Fruit fly (Drosophila melanogaster) whole organism, wandering third instar larva: ENCODE results near the gene eIF2beta.

Experiments used
- Abd-B ChIP-seq: fragments of >200 bp; optimal IDR thresholded peaks from 2 replicates; lab custom pipeline; 2017; ENCODE audit warnings: missing biosample characterization, missing genetic modification characterization
- CG32264 ChIP-seq: fragments of 200-800 bp; sonication (Bioruptor generic); optimal IDR thresholded peaks from 2 replicates; lab custom pipeline; 2016; ENCODE audit warnings: missing biosample characterization, missing genetic modification characterization
- CG9705 ChIP-seq: fragments of 200-800 bp; sonication (Bioruptor generic); optimal IDR thresholded peaks from 2 replicates; lab custom pipeline; 2018; ENCODE audit warnings: missing biosample characterization, mild to moderate bottlenecking, missing genetic modification characterization
- CrebA ChIP-seq: fragments of 200-800 bp; sonication (Bioruptor generic); optimal IDR thresholded peaks from 2 replicates; lab custom pipeline; 2016; ENCODE audit warnings: missing biosample characterization, mild to moderate bottlenecking, missing genetic modification characterization, borderline replicate concordance
- Dfd ChIP-seq: fragments of >200 bp; optimal IDR thresholded peaks from 2 replicates; lab custom pipeline; 2017; ENCODE audit warnings: missing biosample characterization, missing genetic modification characterization
- Dif ChIP-seq: fragments of 200-275, 200-300 bp; sonication (Bioruptor generic); optimal IDR thresholded peaks from 2 replicates; lab custom pipeline; 2018; ENCODE audit warnings: missing biosample characterization, missing genetic modification characterization; ENCODE audit not compliant: partially characterized antibody
- GATAd ChIP-seq: sonication (Bioruptor generic); optimal IDR thresholded peaks from 2 replicates; lab custom pipeline; 2016; ENCODE audit warnings: missing biosample characterization, missing genetic modification characterization
- HLH106 ChIP-seq: fragments of 200-800 bp; optimal IDR thresholded peaks from 3 replicates; lab custom pipeline; 2019; ENCODE audit warnings: missing biosample characterization, mild to moderate bottlenecking, missing genetic modification characterization, moderate library complexity
- Hnf4 ChIP-seq: fragments of 200-800 bp; sonication (Bioruptor generic); optimal IDR thresholded peaks from 2 replicates; lab custom pipeline; 2016; ENCODE audit warnings: missing biosample characterization, mild to moderate bottlenecking, missing genetic modification characterization
- Hr78 ChIP-seq: fragments of >200 bp; optimal IDR thresholded peaks from 2 replicates; lab custom pipeline; 2017; ENCODE audit warnings: missing biosample characterization, missing genetic modification characterization
- Hr83 ChIP-seq: fragments of 200-300 bp; sonication (Bioruptor generic); optimal IDR thresholded peaks from 2 replicates; lab custom pipeline; 2016; ENCODE audit warnings: missing biosample characterization, mild to moderate bottlenecking, missing genetic modification characterization, moderate library complexity; ENCODE audit not compliant: poor library complexity, severe bottlenecking
- Jra ChIP-seq: sonication (Bioruptor generic); optimal IDR thresholded peaks from 2 replicates; lab custom pipeline; 2016; ENCODE audit warnings: missing biosample characterization, missing genetic modification characterization
- Mio ChIP-seq: sonication (Bioruptor generic); optimal IDR thresholded peaks from 2 replicates; lab custom pipeline; 2016; ENCODE audit warnings: missing biosample characterization, missing genetic modification characterization
- Myc ChIP-seq: fragments of >200 bp; optimal IDR thresholded peaks from 2 replicates; lab custom pipeline; 2017
- N ChIP-seq: fragments of >200 bp; optimal IDR thresholded peaks from 2 replicates; lab custom pipeline; 2018; ENCODE audit warnings: missing biosample characterization, missing external identifiers, missing genetic modification characterization
- OdsH ChIP-seq: fragments of 200-800 bp; sonication (Bioruptor generic); optimal IDR thresholded peaks from 2 replicates; lab custom pipeline; 2016; ENCODE audit warnings: missing biosample characterization, mild to moderate bottlenecking, missing genetic modification characterization
- Rel ChIP-seq, 2 experiments: fragments of 200-800 bp; sonication (Bioruptor generic) in 1 of 2; optimal IDR thresholded peaks; 2 replicates in 1 of 2; 3 replicates in 1 of 2; lab custom pipeline; 2016 to 2019; ENCODE audit warnings: mild to moderate bottlenecking in 2 of 2, missing biosample characterization in 2 of 2, missing genetic modification characterization in 2 of 2, moderate library complexity in 1 of 2
- Sp1 ChIP-seq: fragments of 200-800 bp; sonication (Bioruptor generic); optimal IDR thresholded peaks from 3 replicates; lab custom pipeline; 2019; ENCODE audit warnings: missing biosample characterization, mild to moderate bottlenecking, missing genetic modification characterization, moderate library complexity
- Vsx2 ChIP-seq: fragments of 200-300, 225-300 bp; sonication (Bioruptor generic); optimal IDR thresholded peaks from 2 replicates; lab custom pipeline; 2018; ENCODE audit warnings: missing biosample characterization, missing genetic modification characterization; ENCODE audit not compliant: partially characterized antibody
- br ChIP-seq: fragments of 200-800 bp; sonication (Bioruptor generic); optimal IDR thresholded peaks from 2 replicates; lab custom pipeline; 2016; ENCODE audit warnings: missing biosample characterization, missing genetic modification characterization
- brk ChIP-seq: fragments of 200-800 bp; sonication (Bioruptor generic); optimal IDR thresholded peaks from 2 replicates; lab custom pipeline; 2016; ENCODE audit warnings: missing biosample characterization, mild to moderate bottlenecking, missing genetic modification characterization
- dl ChIP-seq, 2 experiments: fragments of 175-275, 200-275 bp in 1 of 2; fragments of 200-275 bp in 1 of 2; sonication (Bioruptor generic); optimal IDR thresholded peaks; lab custom pipeline; 2018; ENCODE audit warnings: mild to moderate bottlenecking in 2 of 2, missing biosample characterization in 2 of 2, missing genetic modification characterization in 2 of 2, moderate library complexity in 2 of 2; ENCODE audit not compliant: partially characterized antibody in 2 of 2, insufficient read depth in 1 of 2
- dmrt93B ChIP-seq: fragments of 200-800 bp; sonication (Bioruptor generic); optimal IDR thresholded peaks from 2 replicates; lab custom pipeline; 2018; ENCODE audit warnings: missing biosample characterization, mild to moderate bottlenecking, missing genetic modification characterization
- dsf ChIP-seq: sonication (Bioruptor generic); optimal IDR thresholded peaks from 2 replicates; lab custom pipeline; 2016; ENCODE audit warnings: missing biosample characterization, missing genetic modification characterization, borderline replicate concordance
- ey ChIP-seq: fragments of 200-800 bp; sonication (Bioruptor generic); optimal IDR thresholded peaks from 2 replicates; lab custom pipeline; 2016; ENCODE audit warnings: missing biosample characterization, missing genetic modification characterization
- foxo ChIP-seq, 2 experiments: fragments of 200-800 bp; sonication (Bioruptor generic); optimal IDR thresholded peaks; 2 replicates in 1 of 2; 3 replicates in 1 of 2; lab custom pipeline; 2016 to 2017; ENCODE audit warnings: missing biosample characterization in 2 of 2, missing genetic modification characterization in 2 of 2
- fru ChIP-seq: fragments of 200-800 bp; sonication (Bioruptor generic); optimal IDR thresholded peaks from 3 replicates; lab custom pipeline; 2016; ENCODE audit warnings: missing biosample characterization, mild to moderate bottlenecking, missing genetic modification characterization
- h ChIP-seq: fragments of 200-800 bp; sonication (Bioruptor generic); optimal IDR thresholded peaks from 3 replicates; lab custom pipeline; 2016; ENCODE audit warnings: missing biosample characterization, mild to moderate bottlenecking, missing genetic modification characterization
- jim ChIP-seq: fragments of 175-275, 200-325 bp; sonication (Bioruptor generic); optimal IDR thresholded peaks from 2 replicates; lab custom pipeline; 2016; ENCODE audit warnings: missing biosample characterization, mild to moderate bottlenecking, missing genetic modification characterization
- lola ChIP-seq: fragments of >200 bp; optimal IDR thresholded peaks from 2 replicates; lab custom pipeline; 2017; ENCODE audit warnings: missing biosample characterization, missing genetic modification characterization
- pan ChIP-seq: fragments of >200 bp; optimal IDR thresholded peaks from 2 replicates; lab custom pipeline; 2017
- psq ChIP-seq: fragments of 200-800 bp; sonication (Bioruptor generic); optimal IDR thresholded peaks from 3 replicates; lab custom pipeline; 2017; ENCODE audit warnings: missing biosample characterization, mild to moderate bottlenecking, missing genetic modification characterization, moderate library complexity
- rgr ChIP-seq: fragments of 200-800 bp; sonication (Bioruptor generic); optimal IDR thresholded peaks from 3 replicates; lab custom pipeline; 2016; ENCODE audit warnings: missing biosample characterization, mild to moderate bottlenecking, missing genetic modification characterization
- sage ChIP-seq: fragments of 200-800 bp; sonication (Bioruptor generic); optimal IDR thresholded peaks from 2 replicates; lab custom pipeline; 2016; ENCODE audit warnings: missing biosample characterization, mild to moderate bottlenecking, missing genetic modification characterization
- sv ChIP-seq: fragments of 200-800 bp; sonication (Bioruptor generic); optimal IDR thresholded peaks from 3 replicates; lab custom pipeline; 2016; ENCODE audit warnings: missing biosample characterization, missing genetic modification characterization
- tai ChIP-seq: sonication (Bioruptor generic); optimal IDR thresholded peaks from 2 replicates; lab custom pipeline; 2016; ENCODE audit warnings: missing biosample characterization, missing genetic modification characterization
- usp ChIP-seq: fragments of >200 bp; optimal IDR thresholded peaks from 2 replicates; lab custom pipeline; 2017; ENCODE audit warnings: missing biosample characterization, missing genetic modification characterization
- woc ChIP-seq: sonication (Bioruptor generic); optimal IDR thresholded peaks from 2 replicates; lab custom pipeline; 2016; ENCODE audit warnings: missing biosample characterization, mild to moderate bottlenecking, missing genetic modification characterization

eIF2beta gene

DNA sequence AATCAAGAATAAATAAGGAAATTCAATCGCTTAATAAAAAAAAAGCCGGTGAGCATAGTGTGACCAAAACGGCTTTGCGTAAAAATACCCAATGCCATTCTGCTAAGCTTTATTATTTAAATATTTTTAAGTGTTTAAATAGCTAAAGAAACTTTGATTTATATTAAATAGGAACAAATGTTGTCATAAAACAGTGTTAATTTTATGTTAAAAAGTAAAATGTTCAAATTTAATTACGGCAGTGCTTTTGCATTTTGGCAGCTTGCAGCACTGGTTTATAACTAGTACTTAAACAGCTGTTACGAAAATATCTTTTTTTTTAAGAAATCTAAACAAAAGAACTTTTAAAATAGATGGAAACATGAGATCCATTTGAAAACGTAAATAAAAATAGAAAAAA is 25.3 kb downstream of the eIF2beta start, which contains the start of the genes CG10638 and CG10681:
CG10638 (minus strand) TSS at position 63 of the 400 bp plus-strand sequence.
CG10681 (plus strand) TSS at position 265 of the 400 bp plus-strand sequence.
- TF ChIP-seq woc (GFP tag; lab: Kevin White, UChicago) (peak; percentile 31), Jra (GFP tag; lab: Kevin White, UChicago) (peak; percentile 77), sv (peak; percentile 58), brk (GFP tag; lab: Kevin White, UChicago) (no peak), Rel (GFP tag; optimal IDR thresholded peaks at IDR 0.05; lab: Kevin White, UChicago) (no peak), Rel (tag; optimal IDR thresholded peaks at IDR 0.05; lab: Kevin White, UChicago) (peak; percentile 55), dmrt93B (GFP tag; lab: Kevin White, UChicago) (no peak), Hnf4 (GFP tag; lab: Kevin White, UChicago) (peak; percentile 79), CG32264 (GFP tag; lab: Kevin White, UChicago) (peak; percentile 41), ey (GFP tag; lab: Kevin White, UChicago) (peak; percentile 40), HLH106 (tag; lab: Kevin White, UChicago) (peak; percentile 47), jim (no peak), psq (GFP tag; lab: Kevin White, UChicago) (peak; percentile 6), Dif (GFP tag; lab: Kevin White, UChicago) (no peak), lola (GFP tag; lab: Kevin White, UChicago) (no peak), CG9705 (GFP tag; lab: Kevin White, UChicago) (no peak), pan (no peak), OdsH (GFP tag; lab: Kevin White, UChicago) (peak; percentile 40), Abd-B (GFP tag; lab: Kevin White, UChicago) (no peak), Dfd (GFP tag; lab: Kevin White, UChicago) (no peak), tai (GFP tag; lab: Kevin White, UChicago) (no peak), fru (GFP tag; lab: Kevin White, UChicago) (peak; percentile 59), foxo (GFP tag; optimal IDR thresholded peaks at IDR 0.05; lab: Kevin White, UChicago) (peak in 1 of 2 experiments; percentile 68), Sp1 (GFP tag; lab: Kevin White, UChicago) (peak; percentile 45), Hr78 (GFP tag; lab: Kevin White, UChicago) (no peak), br (GFP tag; lab: Kevin White, UChicago) (peak; percentile 44), usp (GFP tag; lab: Kevin White, UChicago) (no peak), CrebA (GFP tag; lab: Kevin White, UChicago) (no peak), dl (GFP tag; optimal IDR thresholded peaks at IDR 0.05; lab: Kevin White, UChicago; ENCODE audit: insufficient read depth in 1 of 2, partially characterized antibody in 2 of 2) (no peak), Myc (lab: Kevin White, UChicago) (peak; percentile 1), rgr (GFP tag; lab: Kevin White, UChicago) (peak; percentile 65), sage (GFP tag; lab: Kevin White, UChicago) (peak; percentile 83), Vsx2 (no peak), Hr83 (peak; percentile 8), N (GFP tag; lab: Kevin White, UChicago) (no peak), dsf (GFP tag; lab: Kevin White, UChicago) (peak; percentile 61), h (GFP tag; lab: Kevin White, UChicago) (peak; percentile 73), GATAd (GFP tag; lab: Kevin White, UChicago) (no peak), Mio (GFP tag; lab: Kevin White, UChicago) (no peak)

DNA sequence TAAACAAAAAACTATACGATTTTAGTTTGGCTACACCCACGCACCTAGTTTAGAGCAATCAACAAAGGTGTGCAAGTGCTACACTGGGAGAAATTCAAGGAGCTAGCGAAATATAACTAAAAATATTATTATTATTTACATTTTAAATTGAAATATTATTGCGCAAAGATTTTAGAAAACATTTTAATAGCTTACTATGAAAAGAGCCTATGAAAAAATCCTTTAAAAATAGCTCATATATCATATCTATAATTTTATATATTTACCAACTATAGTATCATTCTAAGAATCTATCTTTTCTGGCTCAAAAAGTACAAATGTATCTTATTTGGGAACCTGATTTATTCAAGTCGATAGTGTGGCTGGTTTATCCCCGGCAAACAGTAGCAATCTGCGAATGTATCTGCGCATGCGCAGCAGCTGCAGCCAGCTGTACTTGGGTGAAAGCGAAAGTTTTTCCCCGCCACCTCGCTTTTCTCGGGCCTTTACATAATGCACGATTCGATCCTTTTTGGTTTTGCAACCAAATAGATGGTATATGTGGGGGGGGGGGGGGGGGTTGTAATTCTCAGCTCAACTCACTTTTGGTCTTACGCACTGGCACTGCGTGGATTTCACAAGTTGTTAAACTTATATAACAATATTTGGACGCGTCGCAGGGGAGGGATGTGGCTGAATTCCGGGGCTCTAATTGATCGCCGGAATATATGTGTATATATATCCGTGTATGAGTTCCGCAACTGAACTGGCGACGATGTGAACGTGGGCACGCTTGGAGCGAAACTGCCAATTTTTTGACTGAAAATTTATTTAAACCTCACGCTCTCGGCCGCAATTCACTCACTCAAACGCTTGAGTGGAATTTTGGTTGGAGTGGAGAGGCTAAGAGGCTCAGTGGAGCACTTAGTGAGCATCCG is 29.8 kb downstream of the eIF2beta start, which contains the start of gene CG10657:
CG10657 (minus strand) TSS at position 789 of the 917 bp plus-strand sequence.
- TF ChIP-seq tai (GFP tag; lab: Kevin White, UChicago) (no peak), GATAd (GFP tag; lab: Kevin White, UChicago) (no peak), Rel (GFP tag; optimal IDR thresholded peaks at IDR 0.05; lab: Kevin White, UChicago) (no peak), Rel (tag; optimal IDR thresholded peaks at IDR 0.05; lab: Kevin White, UChicago) (peak; percentile 39), Hr83 (no peak), woc (GFP tag; lab: Kevin White, UChicago) (no peak), ey (GFP tag; lab: Kevin White, UChicago) (no peak), Sp1 (GFP tag; lab: Kevin White, UChicago) (peak; percentile 14), foxo (GFP tag; optimal IDR thresholded peaks at IDR 0.05; lab: Kevin White, UChicago) (no peak), Myc (lab: Kevin White, UChicago) (no peak), Hnf4 (GFP tag; lab: Kevin White, UChicago) (no peak), psq (GFP tag; lab: Kevin White, UChicago) (no peak), CrebA (GFP tag; lab: Kevin White, UChicago) (no peak), Mio (GFP tag; lab: Kevin White, UChicago) (no peak), Vsx2 (peak; percentile 46)
